Worm (Caenorhabditis elegans): ENCODE results near the gene msp-32.
"Not testable (repeated sequence)": the region's sequence is repeated elsewhere in the genome, so short reads cannot be mapped to it uniquely, and the experiment has no call there.

Gene msp-32

ce11 chrII:4902035-4902434 is 3.4 kb downstream of the msp-32 start, which contains the start of gene R05F9.9:
Gene R05F9.9, minus strand, starts transcription at chrII:4902100.
- no peak for TF ChIP-seq B0310.2 (tag; optimal IDR thresholded peaks at IDR 0.05)
- TF ChIP-seq sea-1 (GFP tag; conservative IDR thresholded peaks at IDR 0.05), result no peak
- no peak for TF ChIP-seq hmbx-1 (tag; optimal IDR thresholded peaks at IDR 0.05)
- no peak for TF ChIP-seq tbx-11 (GFP tag; IDR thresholded peaks at IDR 0.05)
- no peak for TF ChIP-seq ama-1 (optimal IDR thresholded peaks at IDR 0.05)
- TF ChIP-seq pes-1 (GFP tag; IDR thresholded peaks at IDR 0.05), result no peak
- no peak for TF ChIP-seq F13C5.2 (tag; optimal IDR thresholded peaks at IDR 0.05)
- TF ChIP-seq tbx-37 (GFP tag; conservative IDR thresholded peaks at IDR 0.05), result no peak
- no peak for TF ChIP-seq hmg-4 (GFP tag; optimal IDR thresholded peaks at IDR 0.05)
- no peak for TF ChIP-seq ets-7 (tag; optimal IDR thresholded peaks at IDR 0.05)
- TF ChIP-seq tra-4 (tag; optimal IDR thresholded peaks at IDR 0.05), result no peak
- TF ChIP-seq ceh-13 (GFP tag; optimal IDR thresholded peaks at IDR 0.05), result no peak
- TF ChIP-seq scrt-1 (GFP tag; IDR thresholded peaks at IDR 0.05), result no peak
- TF ChIP-seq aly-1 (tag; optimal IDR thresholded peaks at IDR 0.05), result no peak
- TF ChIP-seq hnd-1 (tag; optimal IDR thresholded peaks at IDR 0.05), result no peak
- no peak for TF ChIP-seq ceh-36 (tag; optimal IDR thresholded peaks at IDR 0.05)

- not testable (repeated sequence) for TF ChIP-seq tbx-37 (GFP tag; conservative IDR thresholded peaks at IDR 0.05); pes-1 (GFP tag; IDR thresholded peaks at IDR 0.05); hmg-4 (GFP tag; optimal IDR thresholded peaks at IDR 0.05)
Measured at ce11 chrII:4903696-4904095, 5.1 kb downstream of the msp-32 start, which contains the start of gene sgt-1. Gene sgt-1, minus strand, starts transcription at chrII:4903796.

ce11 chrII:4904277-4904676 is 5.6 kb downstream of the msp-32 start:
- TF ChIP-seq ama-1 (optimal IDR thresholded peaks at IDR 0.05), result no peak
- peak; percentile 3 for TF ChIP-seq F13C5.2 (tag; optimal IDR thresholded peaks at IDR 0.05)

DNA sequence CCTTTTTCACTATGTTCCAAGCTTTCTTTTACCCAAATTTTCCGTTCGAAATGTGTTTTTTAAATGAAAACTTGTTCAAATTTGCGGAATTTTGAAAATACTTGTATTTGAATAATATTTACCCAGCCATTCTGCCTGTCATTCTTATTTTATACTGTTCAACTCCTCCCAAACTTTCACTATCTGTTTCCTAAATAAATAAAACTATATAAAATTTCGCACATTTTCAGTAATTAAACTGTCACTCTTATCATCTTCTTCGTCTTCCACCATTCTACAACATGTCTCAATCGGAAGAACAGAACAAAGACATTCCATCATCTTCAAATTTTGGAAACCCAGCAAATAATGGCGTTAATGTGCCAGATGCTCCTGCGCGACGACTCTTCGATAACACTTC is 6.1 kb downstream of the msp-32 start, which contains the start of gene btbd-10:
TSS of gene btbd-10 (plus strand) at position 231 of the 400 bp plus-strand sequence.
- TF ChIP-seq pes-1 (GFP tag; IDR thresholded peaks at IDR 0.05) (no peak), flt-1 (GFP tag; IDR thresholded peaks at IDR 0.05) (no peak), tbx-37 (GFP tag; conservative IDR thresholded peaks at IDR 0.05) (no peak), ama-1 (optimal IDR thresholded peaks at IDR 0.05) (no peak), B0310.2 (tag; optimal IDR thresholded peaks at IDR 0.05) (no peak)

- TF ChIP-seq ceh-13 (GFP tag; optimal IDR thresholded peaks at IDR 0.05) (no peak), B0310.2 (tag; optimal IDR thresholded peaks at IDR 0.05) (no peak), scrt-1 (GFP tag; IDR thresholded peaks at IDR 0.05) (no peak), tbx-11 (GFP tag; IDR thresholded peaks at IDR 0.05) (no peak), ceh-36 (tag; optimal IDR thresholded peaks at IDR 0.05) (no peak), tbx-37 (GFP tag; conservative IDR thresholded peaks at IDR 0.05) (no peak), flt-1 (GFP tag; IDR thresholded peaks at IDR 0.05) (no peak), tra-4 (tag; optimal IDR thresholded peaks at IDR 0.05) (no peak), hnd-1 (tag; optimal IDR thresholded peaks at IDR 0.05) (no peak), ama-1 (optimal IDR thresholded peaks at IDR 0.05) (no peak), pes-1 (GFP tag; IDR thresholded peaks at IDR 0.05) (no peak), hmbx-1 (tag; optimal IDR thresholded peaks at IDR 0.05) (no peak), hmg-4 (GFP tag; optimal IDR thresholded peaks at IDR 0.05) (no peak), ets-7 (tag; optimal IDR thresholded peaks at IDR 0.05) (no peak), F13C5.2 (tag; optimal IDR thresholded peaks at IDR 0.05) (no peak), sea-1 (GFP tag; conservative IDR thresholded peaks at IDR 0.05) (no peak)
Measured at ce11 chrII:4905331-4905730, 6.7 kb downstream of the msp-32 start.

DNA sequence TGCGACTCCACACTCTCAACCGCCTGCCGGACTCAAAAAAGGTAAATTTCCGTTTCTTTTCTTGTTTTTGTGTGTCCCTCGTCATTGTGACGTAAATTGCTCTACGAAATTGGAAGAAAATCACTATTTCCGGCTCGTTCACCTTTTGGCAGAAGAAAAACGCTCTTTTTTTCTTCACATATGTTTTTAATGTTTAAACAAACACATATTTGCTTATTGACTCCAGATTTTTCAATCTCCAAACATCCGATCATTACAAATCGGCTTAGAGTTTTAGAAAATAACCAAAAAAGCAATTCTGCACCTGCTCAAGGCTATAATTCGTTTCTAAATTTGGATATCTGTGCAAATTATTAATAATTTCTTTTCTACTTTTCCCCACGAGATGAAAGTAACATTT is 7.3 kb downstream of the msp-32 start:
- TF ChIP-seq scrt-1 (GFP tag; IDR thresholded peaks at IDR 0.05), result no peak

DNA sequence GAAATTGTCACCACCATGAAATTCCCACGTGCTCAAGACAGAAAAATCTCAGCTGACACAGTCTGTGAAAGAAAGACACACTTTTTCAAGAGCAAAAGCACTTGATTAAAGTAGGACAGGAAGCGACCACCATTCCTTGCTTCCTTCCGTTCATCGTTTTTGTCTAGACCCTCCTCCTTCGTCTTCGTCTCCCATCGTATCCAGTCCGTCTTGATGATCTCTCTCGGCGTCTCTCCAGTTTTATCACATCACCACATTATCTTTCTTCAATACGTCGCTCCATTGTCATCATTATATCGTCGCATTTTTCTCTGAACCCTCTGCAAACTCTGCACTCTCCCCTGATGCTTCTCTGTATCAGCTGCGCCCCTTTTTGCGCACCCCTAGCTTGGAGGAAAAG is 9.5 kb downstream of the msp-32 start:
- TF ChIP-seq flt-1 (GFP tag; IDR thresholded peaks at IDR 0.05) (no peak), tbx-37 (GFP tag; conservative IDR thresholded peaks at IDR 0.05) (no peak), ets-7 (tag; optimal IDR thresholded peaks at IDR 0.05) (no peak), sea-1 (GFP tag; conservative IDR thresholded peaks at IDR 0.05) (no peak), hmg-4 (GFP tag; optimal IDR thresholded peaks at IDR 0.05) (no peak), hnd-1 (tag; optimal IDR thresholded peaks at IDR 0.05) (no peak), ceh-13 (GFP tag; optimal IDR thresholded peaks at IDR 0.05) (no peak), pes-1 (GFP tag; IDR thresholded peaks at IDR 0.05) (no peak), aly-1 (tag; optimal IDR thresholded peaks at IDR 0.05) (no peak), scrt-1 (GFP tag; IDR thresholded peaks at IDR 0.05) (no peak), ceh-36 (tag; optimal IDR thresholded peaks at IDR 0.05) (no peak), tra-4 (tag; optimal IDR thresholded peaks at IDR 0.05) (no peak), F13C5.2 (tag; optimal IDR thresholded peaks at IDR 0.05) (no peak), ama-1 (optimal IDR thresholded peaks at IDR 0.05) (no peak), hmbx-1 (tag; optimal IDR thresholded peaks at IDR 0.05) (no peak), tbx-11 (GFP tag; IDR thresholded peaks at IDR 0.05) (no peak), B0310.2 (tag; optimal IDR thresholded peaks at IDR 0.05) (no peak)

DNA sequence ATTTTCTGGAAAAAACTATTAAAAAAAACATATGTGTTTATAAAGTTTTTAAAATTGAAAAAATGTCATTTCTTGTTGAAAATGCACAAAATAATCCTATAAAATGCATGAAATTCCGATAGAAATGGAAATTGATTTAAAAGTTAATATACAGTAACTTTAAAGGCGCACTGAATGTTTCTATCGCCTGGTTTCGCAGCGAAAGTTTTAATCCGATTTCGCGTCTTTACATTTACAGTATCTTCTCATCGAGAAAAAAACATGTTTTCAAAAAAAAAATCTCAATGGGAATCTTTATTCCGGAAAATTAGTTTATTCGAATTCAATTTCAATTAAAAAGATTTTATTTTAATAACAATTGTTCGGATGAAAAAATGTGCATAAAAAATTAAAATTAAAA is 15.6 kb downstream of the msp-32 start, which contains the start of gene R05F9.11:
TSS of gene R05F9.11 (minus strand) at position 5 of the 400 bp plus-strand sequence.
- TF ChIP-seq B0310.2 (tag; optimal IDR thresholded peaks at IDR 0.05) (no peak), aly-1 (tag; optimal IDR thresholded peaks at IDR 0.05) (no peak), flt-1 (GFP tag; IDR thresholded peaks at IDR 0.05) (no peak), hmg-4 (GFP tag; optimal IDR thresholded peaks at IDR 0.05) (no peak), scrt-1 (GFP tag; IDR thresholded peaks at IDR 0.05) (no peak), pes-1 (GFP tag; IDR thresholded peaks at IDR 0.05) (no peak), hnd-1 (tag; optimal IDR thresholded peaks at IDR 0.05) (no peak), sea-1 (GFP tag; conservative IDR thresholded peaks at IDR 0.05) (no peak), ceh-13 (GFP tag; optimal IDR thresholded peaks at IDR 0.05) (no peak), ceh-36 (tag; optimal IDR thresholded peaks at IDR 0.05) (no peak), ets-7 (tag; optimal IDR thresholded peaks at IDR 0.05) (no peak)

Data from whole organism, early embryonic.